Fruit fly (Drosophila melanogaster) whole organism, embryonic: Measurements from ENCODE around the gene CG1801.

Experiments used
- Doc2 ChIP-seq: fragments of 200-800 bp; sonication (Bioruptor generic); IDR thresholded peaks from 2 replicates; pipeline ENCODE4 v1.3.6; 2022; ENCODE audit warnings: missing biosample characterization, missing genetic modification characterization
- Mrtf ChIP-seq: fragments of 200-800 bp; sonication (Bioruptor generic); IDR thresholded peaks from 3 replicates; pipeline ENCODE4 v1.3.6; 2022; ENCODE audit warnings: missing biosample characterization, missing genetic modification characterization
- NfI ChIP-seq: fragments of 200-800 bp; sonication (Bioruptor generic); optimal IDR thresholded peaks from 3 replicates; lab custom pipeline; 2018; ENCODE audit warnings: missing biosample characterization, mild to moderate bottlenecking, missing genetic modification characterization, moderate library complexity
- gcm ChIP-seq: fragments of 200-800 bp; sonication (Bioruptor generic); optimal IDR thresholded peaks from 2 replicates; lab custom pipeline; 2019; ENCODE audit warnings: missing biosample characterization, mild to moderate bottlenecking, missing genetic modification characterization, moderate library complexity
- gem ChIP-seq: fragments of 200-800 bp; sonication (Bioruptor generic); optimal IDR thresholded peaks from 2 replicates; lab custom pipeline; 2019; ENCODE audit warnings: missing biosample characterization, mild to moderate bottlenecking, missing genetic modification characterization, moderate library complexity

DNA sequence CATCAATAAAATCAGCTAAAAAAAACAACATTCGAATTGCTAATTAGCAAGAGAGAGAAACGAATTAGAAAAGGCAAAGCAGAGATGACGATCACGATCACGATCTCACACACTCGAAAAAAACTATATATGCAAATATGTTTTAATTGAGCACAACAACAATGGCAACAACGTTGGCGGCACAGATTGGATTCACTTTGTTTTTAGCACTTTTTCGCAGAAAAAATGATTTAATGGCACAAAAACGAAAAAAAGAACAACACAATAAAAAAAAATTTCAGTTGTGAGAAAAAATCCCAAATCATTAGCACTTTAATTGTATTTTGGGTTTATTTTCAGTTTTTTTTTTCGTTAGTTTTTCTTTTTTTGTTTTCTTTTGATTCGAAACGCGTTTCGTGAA, 36.7 kb downstream of the CG1801 start:
- no peak for TF ChIP-seq NfI (GFP tag; lab: Kevin White, UChicago)
- no peak for TF ChIP-seq gcm (GFP tag; lab: Kevin White, UChicago)
- TF ChIP-seq gem (tag; lab: Kevin White, UChicago): no peak
- TF ChIP-seq Doc2: no peak
- TF ChIP-seq Mrtf (GFP tag; lab: Robert Waterston, UW): no peak
